Worm (Caenorhabditis elegans): ENCODE data around the gene hhat-2.
"Not testable (repeated sequence)": the region's sequence is repeated elsewhere in the genome, so short reads cannot be mapped to it uniquely, and the experiment has no call there.

DNA sequence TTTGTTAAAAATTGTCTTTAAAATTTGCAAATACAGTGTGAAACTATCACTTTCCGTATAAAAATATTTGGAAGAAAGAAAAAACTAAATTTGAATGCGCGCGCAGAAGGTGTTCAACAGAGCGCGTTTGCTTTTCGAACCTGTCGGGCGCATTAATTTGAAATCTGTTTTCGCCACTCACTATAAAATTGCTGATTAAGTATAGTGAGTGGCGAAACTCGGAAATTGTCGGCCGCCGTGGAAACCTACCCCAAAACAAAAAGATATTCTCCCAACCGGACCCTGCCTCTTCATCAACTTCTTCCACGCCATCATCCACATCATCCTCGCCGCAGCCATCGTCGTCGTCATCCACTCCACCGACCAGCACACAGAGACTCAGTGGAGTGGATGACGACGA, 48.4 kb downstream of the hhat-2 start:
- not testable (repeated sequence) for TF ChIP-seq him-1 (tag; optimal IDR thresholded peaks at IDR 0.05); ztf-6 (GFP tag; IDR thresholded peaks at IDR 0.05); B0019.2 (GFP tag; conservative IDR thresholded peaks at IDR 0.05); unc-62 (GFP tag; optimal IDR thresholded peaks at IDR 0.05); lin-40 (tag; optimal IDR thresholded peaks at IDR 0.05); B0336.3 (GFP tag; IDR thresholded peaks at IDR 0.05); fkh-3 (tag; optimal IDR thresholded peaks at IDR 0.05); pha-4 (tag; optimal IDR thresholded peaks at IDR 0.05); let-526 (GFP tag; IDR thresholded peaks at IDR 0.05); lin-26 (GFP tag; IDR thresholded peaks at IDR 0.05)
- TF ChIP-seq efl-1 (GFP tag; optimal IDR thresholded peaks at IDR 0.05) (peak; percentile 17), F49E8.2 (tag; optimal IDR thresholded peaks at IDR 0.05; ENCODE audit: insufficient read depth) (peak; percentile 55)

All from whole organism, young adult.